Worm (Caenorhabditis elegans) whole organism, late embryonic: ENCODE data around the gene clec-216.

Experiments
- T23F11.4 ChIP-seq: fragments of 200-800 bp; sonication (Bioruptor generic); optimal IDR thresholded peaks from 2 replicates; lab custom pipeline; 2018; ENCODE audit warnings: mild to moderate bottlenecking, missing genetic modification characterization, missing compliant biosample characterization
- elt-2 ChIP-seq: sonication (generic microtip); optimal IDR thresholded peaks from 2 replicates; lab custom pipeline; 2016; ENCODE audit warnings: missing genetic modification reagents, missing genetic modification characterization, missing compliant biosample characterization
- hlh-30 ChIP-seq: sonication (generic microtip); optimal IDR thresholded peaks from 2 replicates; lab custom pipeline; 2017; ENCODE audit warnings: antibody characterized with exemption, missing genetic modification characterization, missing compliant biosample characterization; ENCODE audit not compliant: insufficient read depth
- lin-11 ChIP-seq: fragments of 200-800 bp; sonication (Bioruptor generic); optimal IDR thresholded peaks from 2 replicates; lab custom pipeline; 2018; ENCODE audit warnings: mild to moderate bottlenecking, missing genetic modification characterization, missing compliant biosample characterization
- nhr-11 ChIP-seq: fragments of 150-350 bp; optimal IDR thresholded peaks from 2 replicates; lab custom pipeline; 2014; ENCODE audit warnings: missing biosample characterization, missing genetic modification characterization
- pqm-1 ChIP-seq: sonication (generic microtip); optimal IDR thresholded peaks from 2 replicates; lab custom pipeline; 2016; ENCODE audit warnings: missing genetic modification characterization, missing compliant biosample characterization
- ref-2 ChIP-seq: sonication (generic microtip); optimal IDR thresholded peaks from 2 replicates; lab custom pipeline; 2016; ENCODE audit warnings: missing genetic modification characterization, missing compliant biosample characterization
- rnt-1 ChIP-seq: sonication (generic microtip); optimal IDR thresholded peaks from 2 replicates; lab custom pipeline; 2016; ENCODE audit warnings: missing genetic modification characterization, missing compliant biosample characterization

- TF ChIP-seq lin-11 (tag; lab: Kevin White, UChicago) (no peak), elt-2 (tag; lab: Kevin White, UChicago) (no peak), T23F11.4 (GFP tag; lab: Kevin White, UChicago) (no peak), pqm-1 (tag; lab: Kevin White, UChicago) (no peak), hlh-30 (no peak), ref-2 (tag; lab: Kevin White, UChicago) (no peak), nhr-11 (tag; lab: Kevin White, UChicago) (no peak), rnt-1 (no peak)
Observed at ce11 chrV:7955168-7955567, 2.4 kb upstream of the clec-216 start, which contains the start of gene F26D11.12.
